Fruit fly (Drosophila melanogaster): ENCODE results near the gene CG13023.

The CG13023 gene

DNA sequence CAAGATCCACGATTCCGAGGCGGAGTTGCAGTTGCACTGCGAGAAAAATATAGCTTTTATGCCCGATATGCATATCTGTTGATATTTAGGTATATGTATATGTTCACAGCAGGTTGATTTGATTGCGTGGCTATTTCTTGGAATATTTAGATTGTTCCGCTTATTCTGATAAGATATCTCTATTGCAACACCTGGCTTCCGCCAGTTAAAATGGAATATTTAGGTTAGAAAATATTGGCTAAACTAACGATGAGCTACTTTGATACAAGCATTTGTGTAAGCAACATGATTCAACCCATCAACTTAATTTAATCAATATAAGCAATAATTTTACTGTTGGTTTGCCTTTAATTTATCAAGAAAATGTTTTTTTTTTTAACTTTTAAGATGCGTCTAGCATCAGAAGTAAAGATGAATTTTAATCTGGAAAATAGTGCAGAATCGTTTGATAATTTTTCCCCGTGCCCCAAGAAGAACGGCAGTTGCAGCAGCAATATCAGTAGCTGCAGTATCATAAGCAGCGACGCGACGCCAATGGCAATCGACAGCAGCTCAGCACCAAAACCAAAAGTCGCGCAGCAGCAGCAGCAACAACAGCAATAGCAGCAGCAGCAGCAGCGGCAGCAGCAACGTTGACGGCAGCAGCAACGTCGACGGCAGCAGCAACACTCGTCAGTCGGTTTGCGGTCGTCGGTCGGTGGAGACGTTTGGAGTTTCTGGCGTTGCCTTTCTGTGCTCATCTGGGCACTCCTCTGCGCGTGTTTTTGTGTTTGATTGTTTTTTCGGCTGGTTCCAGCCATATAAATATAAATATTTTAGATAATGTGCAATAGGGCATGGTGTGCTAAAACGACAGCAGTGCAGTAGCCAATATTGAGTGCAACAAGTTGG, 48.6 kb upstream of the CG13023 start (continued):
- no peak for TF ChIP-seq Ada2b (GFP tag; IDR thresholded peaks at IDR 0.05)
- TF ChIP-seq chinmo (GFP tag; IDR thresholded peaks at IDR 0.05; ENCODE audit: partially characterized antibody), result peak; percentile 86; the same call in 2 of the 4 replicates
- TF ChIP-seq so (GFP tag; IDR thresholded peaks at IDR 0.05), result 0 out of 3 replicates have a peak, but pooled peaks have one; percentile 19
- no peak for TF ChIP-seq gt (GFP tag; IDR thresholded peaks at IDR 0.05)
- no peak for TF ChIP-seq zf30C (GFP tag; optimal IDR thresholded peaks at IDR 0.05)
- TF ChIP-seq eve (GFP tag; optimal IDR thresholded peaks at IDR 0.05), result peak in 1 of 2 experiments; percentile 59
- no peak for TF ChIP-seq gcm (GFP tag; optimal IDR thresholded peaks at IDR 0.05)
- peak; percentile 14 for TF ChIP-seq sd (tag; optimal IDR thresholded peaks at IDR 0.05)
- peak; percentile 48 for TF ChIP-seq nom (GFP tag; optimal IDR thresholded peaks at IDR 0.05)
- TF ChIP-seq ken (GFP tag; IDR thresholded peaks at IDR 0.05), result 0 out of 3 replicates have a peak, but pooled peaks have one; percentile 24
- TF ChIP-seq CG13775 (GFP tag; optimal IDR thresholded peaks at IDR 0.05), result no peak
- TF ChIP-seq aop (GFP tag; IDR thresholded peaks at IDR 0.05), result no peak
- TF ChIP-seq knrl (GFP tag; IDR thresholded peaks at IDR 0.05; ENCODE audit: partially characterized antibody), result 0 out of 3 replicates have a peak, but pooled peaks have one; percentile 14
- TF ChIP-seq CG2199 (GFP tag; IDR thresholded peaks at IDR 0.05), result no peak
- TF ChIP-seq CG9817 (tag; optimal IDR thresholded peaks at IDR 0.05), result no peak
- TF ChIP-seq CG30403 (GFP tag; optimal IDR thresholded peaks at IDR 0.05), result no peak
- no peak for TF ChIP-seq hkb (optimal IDR thresholded peaks at IDR 0.05)
- peak; percentile 32; the same call in 1 of the 2 replicates for TF ChIP-seq hkb (GFP tag; IDR thresholded peaks at IDR 0.05)
- no peak for TF ChIP-seq luna (GFP tag; optimal IDR thresholded peaks at IDR 0.05)
- TF ChIP-seq CG12236 (GFP tag; optimal IDR thresholded peaks at IDR 0.05), result peak; percentile 3
- TF ChIP-seq Jarid2 (GFP tag; optimal IDR thresholded peaks at IDR 0.05), result peak; percentile 84
- peak; percentile 45; the same call in 1 of the 2 replicates for TF ChIP-seq Awh (GFP tag; IDR thresholded peaks at IDR 0.05)
- no peak for TF ChIP-seq CG4854 (GFP tag; optimal IDR thresholded peaks at IDR 0.05)
- no peak for TF ChIP-seq ranshi (GFP tag; IDR thresholded peaks at IDR 0.05)
- TF ChIP-seq CG17328 (GFP tag; IDR thresholded peaks at IDR 0.05), result no peak
- no peak for TF ChIP-seq Bteb2 (GFP tag; optimal IDR thresholded peaks at IDR 0.05)
- TF ChIP-seq Blimp-1 (GFP tag; optimal IDR thresholded peaks at IDR 0.05), result peak; percentile 4
- no peak for TF ChIP-seq Rfx (GFP tag; IDR thresholded peaks at IDR 0.05)
- 0 out of 2 replicates have a peak, but pooled peaks have one; percentile 25 for TF ChIP-seq tna (GFP tag; IDR thresholded peaks at IDR 0.05; ENCODE audit: partially characterized antibody)
- TF ChIP-seq CG8359 (GFP tag; optimal IDR thresholded peaks at IDR 0.05; ENCODE audit: borderline replicate concordance), result peak; percentile 27
- TF ChIP-seq Usf (GFP tag; optimal IDR thresholded peaks at IDR 0.05), result no peak
- 0 out of 2 replicates have a peak, but pooled peaks have one; percentile 4 for TF ChIP-seq slbo (GFP tag; IDR thresholded peaks at IDR 0.05)
- TF ChIP-seq PHDP (tag; optimal IDR thresholded peaks at IDR 0.05), result no peak
- peak; percentile 45 for TF ChIP-seq CG18262 (tag; optimal IDR thresholded peaks at IDR 0.05)
- no peak for TF ChIP-seq CG1233 (GFP tag; optimal IDR thresholded peaks at IDR 0.05)
- peak in 1 of 2 experiments; percentile 71 for TF ChIP-seq Dfd (GFP tag; optimal IDR thresholded peaks at IDR 0.05)
- no peak for TF ChIP-seq bigmax (GFP tag; optimal IDR thresholded peaks at IDR 0.05)
- 0 out of 3 replicates have a peak, but pooled peaks have one; percentile 42 for TF ChIP-seq sr (GFP tag; IDR thresholded peaks at IDR 0.05)
- TF ChIP-seq nau (GFP tag; optimal IDR thresholded peaks at IDR 0.05), result no peak
- TF ChIP-seq CG8290 (GFP tag; optimal IDR thresholded peaks at IDR 0.05), result no peak
- peak in 1 of 2 experiments; percentile 4 for TF ChIP-seq CG8290 (tag; optimal IDR thresholded peaks at IDR 0.05)
- no peak for TF ChIP-seq ac (GFP tag; optimal IDR thresholded peaks at IDR 0.05)
- TF ChIP-seq Nf-YA (GFP tag; IDR thresholded peaks at IDR 0.05), result 0 out of 2 replicates have a peak, but pooled peaks have one; percentile 13
- no peak for TF ChIP-seq dimm (GFP tag; IDR thresholded peaks at IDR 0.05)
- TF ChIP-seq Adf1 (GFP tag; IDR thresholded peaks at IDR 0.05), result peak; percentile 96
- no peak for TF ChIP-seq Dref (GFP tag; IDR thresholded peaks at IDR 0.05)
- TF ChIP-seq CG11504 (tag; optimal IDR thresholded peaks at IDR 0.05), result peak; percentile 8
- no peak for TF ChIP-seq CG32772 (GFP tag; IDR thresholded peaks at IDR 0.05)
- TF ChIP-seq Bgb (GFP tag; IDR thresholded peaks at IDR 0.05; ENCODE audit: partially characterized antibody), result peak; percentile 45; the same call in 1 of the 2 replicates
